Worm (Caenorhabditis elegans) whole organism, young adult: ENCODE results near the gene R12B2.13.

Experiments
- B0035.1 ChIP-seq: sonication (generic microtip); optimal IDR thresholded peaks from 2 replicates; lab custom pipeline; 2016; ENCODE audit warnings: missing genetic modification characterization, mild to moderate bottlenecking, missing compliant biosample characterization, missing genotype, missing genetic modification reagents
- C06A6.2 ChIP-seq: fragments of 200-800 bp; sonication (Bioruptor generic); conservative IDR thresholded peaks from 2 replicates; pipeline ENCODE4 v1.3.6; 2022; ENCODE audit warnings: missing genetic modification characterization, missing compliant biosample characterization
- D2030.7 ChIP-seq: fragments of 200-800 bp; sonication (Bioruptor generic); IDR thresholded peaks from 2 replicates; pipeline ENCODE4 v1.3.6; 2022; ENCODE audit warnings: missing genetic modification reagents, missing genetic modification characterization, missing compliant biosample characterization
- F37B4.10 ChIP-seq: fragments of 200-800 bp; sonication (Bioruptor generic); IDR thresholded peaks from 2 replicates; pipeline ENCODE4 v1.3.6; 2022; ENCODE audit warnings: missing genetic modification characterization, missing compliant biosample characterization
- F39B2.1 ChIP-seq: fragments of 200-800 bp; sonication (Bioruptor generic); IDR thresholded peaks from 2 replicates; pipeline ENCODE4 v1.3.6; 2022; ENCODE audit warnings: missing genetic modification reagents, missing genetic modification characterization, missing compliant biosample characterization
- F49E8.2 ChIP-seq: sonication (generic microtip); optimal IDR thresholded peaks from 3 replicates; lab custom pipeline; 2017; ENCODE audit warnings: missing genetic modification characterization, mild to moderate bottlenecking, missing compliant biosample characterization, antibody characterized with exemption, moderate library complexity; ENCODE audit not compliant: insufficient read depth
- F55B11.4 ChIP-seq: sonication (generic microtip); optimal IDR thresholded peaks from 2 replicates; lab custom pipeline; 2016; ENCODE audit warnings: missing compliant biosample characterization, missing genetic modification characterization, borderline replicate concordance; ENCODE audit not compliant: insufficient read depth
- F57C9.4 ChIP-seq: sonication (generic microtip); optimal IDR thresholded peaks from 2 replicates; lab custom pipeline; 2017; ENCODE audit warnings: mild to moderate bottlenecking, missing genetic modification characterization, missing compliant biosample characterization
- T26A5.8 ChIP-seq: sonication (generic microtip); optimal IDR thresholded peaks from 2 replicates; lab custom pipeline; 2016; ENCODE audit warnings: missing genetic modification characterization, missing compliant biosample characterization
- Y95B8A.8 ChIP-seq: fragments of 200-800 bp; sonication (Bioruptor generic); IDR thresholded peaks from 2 replicates; pipeline ENCODE4 v1.3.6; 2022; ENCODE audit warnings: missing genetic modification reagents, missing genetic modification characterization, missing compliant biosample characterization
- ama-1 ChIP-seq, 3 experiments: fragments of 150-350 bp in 1 of 3; sonication (generic microtip) in 2 of 3; optimal IDR thresholded peaks; 2 replicates each; lab custom pipeline; 2014 to 2018; ENCODE audit warnings: missing biosample characterization in 2 of 3, missing genetic modification characterization in 2 of 3, missing genetic modification reagents in 2 of 3
- aptf-2 ChIP-seq: fragments of 200-800 bp; sonication (Bioruptor generic); conservative IDR thresholded peaks from 2 replicates; pipeline ENCODE4 v1.3.6; 2022; ENCODE audit warnings: missing genetic modification reagents, missing genetic modification characterization, missing compliant biosample characterization
- aptf-3 ChIP-seq: fragments of 200-800 bp; sonication (Bioruptor generic); IDR thresholded peaks from 2 replicates; pipeline ENCODE4 v1.3.6; 2022; ENCODE audit warnings: missing genetic modification characterization, missing compliant biosample characterization
- atf-7 ChIP-seq: sonication (generic microtip); optimal IDR thresholded peaks from 2 replicates; lab custom pipeline; 2017; ENCODE audit warnings: mild to moderate bottlenecking, missing genetic modification characterization, missing compliant biosample characterization
- bed-1 ChIP-seq: fragments of 200-800 bp; sonication (Bioruptor generic); IDR thresholded peaks from 2 replicates; pipeline ENCODE4 v1.3.6; 2022; ENCODE audit warnings: missing genetic modification reagents, missing genetic modification characterization, missing compliant biosample characterization
- bed-2 ChIP-seq: fragments of 200-800 bp; sonication (Bioruptor generic); IDR thresholded peaks from 2 replicates; pipeline ENCODE4 v1.3.6; 2022; ENCODE audit warnings: missing genetic modification reagents, missing genetic modification characterization, missing compliant biosample characterization
- ccch-3 ChIP-seq: fragments of 200-800 bp; sonication (Bioruptor generic); optimal IDR thresholded peaks from 2 replicates; lab custom pipeline; 2018; ENCODE audit warnings: mild to moderate bottlenecking, missing genetic modification characterization, missing compliant biosample characterization
- cebp-1 ChIP-seq, 2 experiments: fragments of 200-800 bp in 1 of 2; sonication (Bioruptor generic) in 1 of 2; sonication (generic microtip) in 1 of 2; IDR thresholded peaks in 1 of 2; optimal IDR thresholded peaks in 1 of 2; 2 replicates each; pipeline versions ENCODE4 v1.3.6 to Lab custom; 2017 to 2022; ENCODE audit warnings: missing compliant biosample characterization in 2 of 2, missing genetic modification characterization in 2 of 2, mild to moderate bottlenecking in 1 of 2, missing genetic modification reagents in 1 of 2, moderate library complexity in 1 of 2
- cebp-2 ChIP-seq: fragments of 200-800 bp; sonication (Bioruptor generic); IDR thresholded peaks from 2 replicates; pipeline ENCODE4 v1.3.6; 2022; ENCODE audit warnings: missing genetic modification characterization, missing compliant biosample characterization
- ceh-100 ChIP-seq: fragments of 200-800 bp; sonication (Bioruptor generic); IDR thresholded peaks from 2 replicates; pipeline ENCODE4 v1.3.6; 2022; ENCODE audit warnings: missing genetic modification reagents, missing genetic modification characterization, missing compliant biosample characterization
- ceh-27 ChIP-seq: fragments of 200-800 bp; sonication (Bioruptor generic); optimal IDR thresholded peaks from 2 replicates; lab custom pipeline; 2018; ENCODE audit warnings: mild to moderate bottlenecking, missing genetic modification characterization, moderate library complexity, missing compliant biosample characterization
- chd-7 ChIP-seq: sonication (generic microtip); optimal IDR thresholded peaks from 2 replicates; lab custom pipeline; 2016; ENCODE audit warnings: mild to moderate bottlenecking, missing genetic modification characterization, moderate library complexity, missing compliant biosample characterization
- dpl-1 ChIP-seq: fragments of 150-350 bp; optimal IDR thresholded peaks from 2 replicates; lab custom pipeline; 2014; ENCODE audit warnings: missing biosample characterization, missing genetic modification reagents, missing genetic modification characterization
- egrh-3 ChIP-seq: fragments of 200-800 bp; sonication (Bioruptor generic); IDR thresholded peaks from 2 replicates; pipeline ENCODE4 v1.3.6; 2022; ENCODE audit warnings: missing genetic modification reagents, missing genetic modification characterization, missing compliant biosample characterization
- ets-4 ChIP-seq: fragments of 200-800 bp; sonication (Bioruptor generic); optimal IDR thresholded peaks from 2 replicates; lab custom pipeline; 2018; ENCODE audit warnings: mild to moderate bottlenecking, missing genetic modification characterization, missing compliant biosample characterization
- gei-17 ChIP-seq: fragments of 200-800 bp; sonication (Bioruptor generic); optimal IDR thresholded peaks from 2 replicates; lab custom pipeline; 2018; ENCODE audit warnings: mild to moderate bottlenecking, missing genetic modification characterization, missing compliant biosample characterization
- hlh-26 ChIP-seq: fragments of 200-800 bp; sonication (Bioruptor generic); conservative IDR thresholded peaks from 2 replicates; pipeline ENCODE4 v1.3.6; 2022; ENCODE audit warnings: missing genetic modification reagents, missing genetic modification characterization, missing compliant biosample characterization
- hmg-1.2 ChIP-seq: fragments of 200-800 bp; sonication (Bioruptor generic); IDR thresholded peaks from 2 replicates; pipeline ENCODE4 v1.3.6; 2022; ENCODE audit warnings: missing genetic modification reagents, missing genetic modification characterization, missing compliant biosample characterization
- hmg-20 ChIP-seq: fragments of 200-800 bp; sonication (Bioruptor generic); IDR thresholded peaks from 2 replicates; pipeline ENCODE4 v1.3.6; 2022; ENCODE audit warnings: missing genetic modification reagents, missing genetic modification characterization, missing compliant biosample characterization
- lin-35 ChIP-seq, 3 experiments: fragments of 150-350 bp in 2 of 3; sonication (generic microtip) in 1 of 3; optimal IDR thresholded peaks; 2 replicates each; lab custom pipeline; 2014 to 2018; ENCODE audit warnings: missing biosample characterization in 3 of 3, missing genetic modification characterization in 3 of 3, missing genetic modification reagents in 3 of 3
- lir-1 ChIP-seq: fragments of 200-800 bp; sonication (Bioruptor generic); conservative IDR thresholded peaks from 2 replicates; pipeline ENCODE4 v1.3.6; 2022; ENCODE audit warnings: missing genetic modification reagents, missing genetic modification characterization, missing compliant biosample characterization
- madf-10 ChIP-seq: sonication (generic microtip); optimal IDR thresholded peaks from 2 replicates; lab custom pipeline; 2016; ENCODE audit warnings: mild to moderate bottlenecking, missing genetic modification characterization, missing compliant biosample characterization
- mel-28 ChIP-seq: sonication (generic microtip); optimal IDR thresholded peaks from 2 replicates; lab custom pipeline; 2016; ENCODE audit warnings: borderline replicate concordance, mild to moderate bottlenecking, missing genetic modification characterization, missing compliant biosample characterization
- nfya-1 ChIP-seq: sonication (generic microtip); optimal IDR thresholded peaks from 2 replicates; lab custom pipeline; 2017; ENCODE audit warnings: antibody characterized with exemption, missing compliant biosample characterization, missing genetic modification characterization, borderline replicate concordance; ENCODE audit not compliant: insufficient read depth
- nhr-120 ChIP-seq: fragments of 200-800 bp; sonication (Bioruptor generic); IDR thresholded peaks from 2 replicates; pipeline ENCODE4 v1.3.6; 2022; ENCODE audit warnings: missing genetic modification characterization, missing compliant biosample characterization
- nhr-27 ChIP-seq: fragments of 200-800 bp; sonication (Bioruptor generic); optimal IDR thresholded peaks from 2 replicates; lab custom pipeline; 2018; ENCODE audit warnings: mild to moderate bottlenecking, missing genetic modification characterization, moderate library complexity, missing compliant biosample characterization
- nhr-80 ChIP-seq: sonication (generic microtip); optimal IDR thresholded peaks from 2 replicates; lab custom pipeline; 2016; ENCODE audit warnings: missing genetic modification characterization, missing compliant biosample characterization
- nhr-90 ChIP-seq: sonication (generic microtip); optimal IDR thresholded peaks from 2 replicates; lab custom pipeline; 2016; ENCODE audit warnings: missing genotype, mild to moderate bottlenecking, missing genetic modification characterization, missing compliant biosample characterization
- pha-4 ChIP-seq: fragments of 150-350 bp; sonication (generic microtip); optimal IDR thresholded peaks from 2 replicates; lab custom pipeline; 2014; ENCODE audit warnings: missing biosample characterization, missing genetic modification reagents, missing genetic modification characterization
- rcor-1 ChIP-seq: fragments of 200-800 bp; sonication (Bioruptor generic); IDR thresholded peaks from 2 replicates; pipeline ENCODE4 v1.3.6; 2022; ENCODE audit warnings: missing genetic modification reagents, missing genetic modification characterization, missing compliant biosample characterization
- sea-2 ChIP-seq: fragments of 200-800 bp; sonication (Bioruptor generic); IDR thresholded peaks from 2 replicates; pipeline ENCODE4 v1.3.6; 2022; ENCODE audit warnings: missing genetic modification characterization, missing compliant biosample characterization
- snpc-3.4 ChIP-seq: sonication (generic microtip); optimal IDR thresholded peaks from 2 replicates; lab custom pipeline; 2017; ENCODE audit warnings: missing genetic modification characterization, mild to moderate bottlenecking, missing compliant biosample characterization, antibody characterized with exemption, moderate library complexity, missing genotype, missing genetic modification reagents
- somi-1 ChIP-seq: fragments of 200-800 bp; sonication (Bioruptor generic); optimal IDR thresholded peaks from 2 replicates; lab custom pipeline; 2018; ENCODE audit warnings: mild to moderate bottlenecking, missing genetic modification characterization, missing compliant biosample characterization
- sptf-2 ChIP-seq: fragments of 200-800 bp; sonication (Bioruptor generic); optimal IDR thresholded peaks from 2 replicates; lab custom pipeline; 2018; ENCODE audit warnings: mild to moderate bottlenecking, missing genetic modification characterization, missing compliant biosample characterization
- xnd-1 ChIP-seq: sonication (generic microtip); optimal IDR thresholded peaks from 2 replicates; lab custom pipeline; 2016; ENCODE audit warnings: missing genotype, missing genetic modification reagents, missing genetic modification characterization, missing compliant biosample characterization
- zfh-2 ChIP-seq: fragments of 200-800 bp; sonication (Bioruptor generic); conservative IDR thresholded peaks from 2 replicates; pipeline ENCODE4 v1.3.6; 2022; ENCODE audit warnings: missing genetic modification reagents, missing genetic modification characterization, missing compliant biosample characterization
- zim-3 ChIP-seq: sonication (generic microtip); optimal IDR thresholded peaks from 2 replicates; lab custom pipeline; 2017; ENCODE audit warnings: mild to moderate bottlenecking, missing genetic modification characterization, moderate library complexity, missing compliant biosample characterization
- ztf-6 ChIP-seq: fragments of 200-800 bp; sonication (Bioruptor generic); IDR thresholded peaks from 2 replicates; pipeline ENCODE4 v1.3.6; 2022; ENCODE audit warnings: missing genetic modification reagents, missing genetic modification characterization, missing compliant biosample characterization

The R12B2.13 gene

ce11 chrIII:5871760-5872159, 38.5 kb upstream of the R12B2.13 start, which contains the start of the genes F01F1.11 and F01F1.3 (continued):
- TF ChIP-seq lir-1 (GFP tag; lab: Robert Waterston, UW) (no peak), ztf-6 (GFP tag; lab: Robert Waterston, UW) (no peak), snpc-3.4 (no peak), sea-2 (GFP tag; lab: Robert Waterston, UW) (no peak), F49E8.2 (tag; lab: Kevin White, UChicago) (peak; percentile 42), ets-4 (no peak), mel-28 (tag; lab: Kevin White, UChicago) (no peak), chd-7 (tag; lab: Kevin White, UChicago) (no peak), aptf-3 (no peak), B0035.1 (tag; lab: Kevin White, UChicago) (no peak), F39B2.1 (GFP tag; lab: Robert Waterston, UW) (no peak), F37B4.10 (GFP tag; lab: Robert Waterston, UW) (no peak), D2030.7 (GFP tag; lab: Robert Waterston, UW) (peak; percentile 69), nhr-27 (tag; lab: Kevin White, UChicago) (no peak), nhr-90 (tag; lab: Kevin White, UChicago) (no peak), madf-10 (peak; percentile 40), aptf-2 (GFP tag; lab: Robert Waterston, UW) (0 out of 2 replicates have a peak, but pooled peaks have one; percentile 52), ceh-100 (GFP tag; lab: Robert Waterston, UW) (peak; percentile 36; the same call in 1 of the 2 replicates), zfh-2 (GFP tag; lab: Robert Waterston, UW) (no peak), cebp-2 (GFP tag; lab: Robert Waterston, UW) (no peak), xnd-1 (tag; lab: Kevin White, UChicago) (no peak), bed-1 (GFP tag; lab: Robert Waterston, UW) (no peak), ccch-3 (GFP tag; lab: Kevin White, UChicago) (peak; percentile 54), gei-17 (GFP tag; lab: Kevin White, UChicago) (no peak), zim-3 (tag; lab: Kevin White, UChicago) (no peak), T26A5.8 (no peak), somi-1 (GFP tag; lab: Kevin White, UChicago) (no peak), pha-4 (tag; lab: Kevin White, UChicago) (no peak), lin-35 (GFP tag; optimal IDR thresholded peaks at IDR 0.05; lab: Kevin White, UChicago) (peak in 2 of 3 experiments; percentile 56 to 93), cebp-1 (GFP tag; IDR thresholded peaks at IDR 0.05; lab: Robert Waterston, UW) (no peak), cebp-1 (tag; optimal IDR thresholded peaks at IDR 0.05; lab: Kevin White, UChicago) (peak; percentile 37), egrh-3 (GFP tag; lab: Robert Waterston, UW) (no peak), hmg-20 (GFP tag; lab: Robert Waterston, UW) (no peak), nfya-1 (no peak), sptf-2 (no peak), ama-1 (optimal IDR thresholded peaks at IDR 0.05; lab: Kevin White, UChicago) (no peak), ama-1 (GFP tag; optimal IDR thresholded peaks at IDR 0.05; lab: Kevin White, UChicago) (no peak), C06A6.2 (no peak), bed-2 (GFP tag; lab: Robert Waterston, UW) (peak; percentile 77; the same call in 1 of the 2 replicates), ceh-27 (GFP tag; lab: Kevin White, UChicago) (peak; percentile 72), rcor-1 (no peak; the same call in 1 of the 2 replicates), hlh-26 (no peak), F57C9.4 (tag; lab: Kevin White, UChicago) (no peak), hmg-1.2 (GFP tag; lab: Robert Waterston, UW) (peak; percentile 14; the same call in 1 of the 2 replicates), F55B11.4 (tag; lab: Kevin White, UChicago) (no peak), dpl-1 (GFP tag; lab: Kevin White, UChicago) (peak; percentile 81), nhr-80 (tag; lab: Kevin White, UChicago) (no peak), Y95B8A.8 (GFP tag; lab: Robert Waterston, UW) (no peak), atf-7 (tag; lab: Kevin White, UChicago) (no peak), nhr-120 (no peak)
